Fruit fly (Drosophila melanogaster): ENCODE results near the gene Ufd4.

- TF ChIP-seq CG8478 (optimal IDR thresholded peaks at IDR 0.05) (no peak), CTCF (optimal IDR thresholded peaks at IDR 0.05) (no peak)
These were observed 889 bp downstream of the Ufd4 start for dm6 chr2L:10291276-10291675.
